Fruit fly (Drosophila melanogaster) whole organism, embryonic: ENCODE results near the gene CG13842.

ENCODE experiments used
- ATbp ChIP-seq: fragments of 200-800 bp; sonication (Bioruptor generic); optimal IDR thresholded peaks from 2 replicates; lab custom pipeline; 2017; ENCODE audit warnings: missing biosample characterization, mild to moderate bottlenecking, missing genetic modification characterization, missing genetic modification reagents
- Bteb2 ChIP-seq: fragments of 200-800 bp; sonication (Bioruptor generic); optimal IDR thresholded peaks from 2 replicates; lab custom pipeline; 2016; ENCODE audit warnings: missing biosample characterization, missing genetic modification characterization
- CG10543 ChIP-seq: fragments of 200-800 bp; sonication (Bioruptor generic); optimal IDR thresholded peaks from 3 replicates; lab custom pipeline; 2017; ENCODE audit warnings: missing biosample characterization, mild to moderate bottlenecking, missing genetic modification characterization, moderate library complexity
- CG10959 ChIP-seq: fragments of 200-800 bp; sonication (Bioruptor generic); IDR thresholded peaks from 2 replicates; pipeline ENCODE4 v1.3.6; 2022; ENCODE audit warnings: missing biosample characterization, missing genetic modification characterization
- CG12942 ChIP-seq: fragments of 200-800 bp; sonication (Bioruptor generic); optimal IDR thresholded peaks from 3 replicates; lab custom pipeline; 2016; ENCODE audit warnings: missing biosample characterization, missing genetic modification characterization
- CG13424 ChIP-seq: fragments of 200-800 bp; sonication (Bioruptor generic); optimal IDR thresholded peaks from 2 replicates; lab custom pipeline; 2019; ENCODE audit warnings: missing biosample characterization, mild to moderate bottlenecking, missing genetic modification characterization, moderate library complexity
- CG15073 ChIP-seq: fragments of 200-800 bp; sonication (Bioruptor generic); optimal IDR thresholded peaks from 2 replicates; lab custom pipeline; 2016; ENCODE audit warnings: missing biosample characterization, missing genetic modification characterization
- CG15696 ChIP-seq: fragments of 200-800 bp; sonication (Bioruptor generic); optimal IDR thresholded peaks from 2 replicates; lab custom pipeline; 2019; ENCODE audit warnings: missing biosample characterization, mild to moderate bottlenecking, missing genetic modification characterization, moderate library complexity
- CG1647 ChIP-seq: fragments of 200-800 bp; sonication (Bioruptor generic); optimal IDR thresholded peaks from 3 replicates; lab custom pipeline; 2016; ENCODE audit warnings: missing biosample characterization, missing genetic modification characterization
- CG18599 ChIP-seq: fragments of 200-800 bp; sonication (Bioruptor generic); optimal IDR thresholded peaks from 3 replicates; lab custom pipeline; 2017; ENCODE audit warnings: missing biosample characterization, missing genetic modification characterization, mild to moderate bottlenecking, moderate library complexity, missing genetic modification reagents
- CG3065 ChIP-seq: fragments of 200-800 bp; sonication (Bioruptor generic); optimal IDR thresholded peaks from 2 replicates; lab custom pipeline; 2016; ENCODE audit warnings: missing biosample characterization, missing genetic modification characterization
- CG31441 ChIP-seq: fragments of 200-800 bp; sonication (Bioruptor generic); IDR thresholded peaks from 2 replicates; pipeline ENCODE4 v1.3.6; 2022; ENCODE audit warnings: missing biosample characterization, missing genetic modification characterization
- CG6175 ChIP-seq: fragments of 200-800 bp; sonication (Bioruptor generic); IDR thresholded peaks from 3 replicates; pipeline ENCODE4 v1.3.6; 2022; ENCODE audit warnings: missing biosample characterization, missing genetic modification characterization
- CG7357 ChIP-seq: fragments of 200-800 bp; sonication (Bioruptor generic); IDR thresholded peaks from 3 replicates; pipeline ENCODE4 v1.3.6; 2022; ENCODE audit warnings: missing biosample characterization, missing genetic modification characterization
- CG7928 ChIP-seq: fragments of 200-800 bp; sonication (Bioruptor generic); optimal IDR thresholded peaks from 2 replicates; lab custom pipeline; 2017; ENCODE audit warnings: missing biosample characterization, mild to moderate bottlenecking, missing genetic modification characterization
- CG7987 ChIP-seq: fragments of 200-800 bp; sonication (Bioruptor generic); optimal IDR thresholded peaks from 2 replicates; lab custom pipeline; 2018; ENCODE audit warnings: missing biosample characterization, mild to moderate bottlenecking, missing genetic modification characterization, moderate library complexity
- Dip3 ChIP-seq: fragments of 200-800 bp; sonication (Bioruptor generic); optimal IDR thresholded peaks from 3 replicates; lab custom pipeline; 2016; ENCODE audit warnings: missing biosample characterization, missing genetic modification characterization
- Drgx ChIP-seq: fragments of 200-800 bp; sonication (Bioruptor generic); IDR thresholded peaks from 2 replicates; pipeline ENCODE4 v1.3.6; 2022; ENCODE audit warnings: missing biosample characterization, missing genetic modification characterization
- Elba2 ChIP-seq: fragments of 200-800 bp; sonication (Bioruptor generic); optimal IDR thresholded peaks from 3 replicates; lab custom pipeline; 2016; ENCODE audit warnings: missing biosample characterization, missing genetic modification characterization
- Gsc ChIP-seq: fragments of 200-800 bp; sonication (Bioruptor generic); IDR thresholded peaks from 2 replicates; pipeline ENCODE4 v1.3.6; 2022; ENCODE audit warnings: missing biosample characterization, missing genetic modification characterization
- HLH4C ChIP-seq: fragments of 200-800 bp; sonication (Bioruptor generic); IDR thresholded peaks from 3 replicates; pipeline ENCODE4 v1.3.6; 2022; ENCODE audit warnings: missing biosample characterization, missing genetic modification characterization; ENCODE audit not compliant: partially characterized antibody
- HmgZ ChIP-seq: fragments of 200-800 bp; sonication (Bioruptor generic); optimal IDR thresholded peaks from 2 replicates; lab custom pipeline; 2018; ENCODE audit warnings: missing biosample characterization, mild to moderate bottlenecking, missing genetic modification characterization
- Jarid2 ChIP-seq: fragments of 200-800 bp; sonication (Bioruptor generic); optimal IDR thresholded peaks from 3 replicates; lab custom pipeline; 2017; ENCODE audit warnings: mild to moderate bottlenecking, missing biosample characterization, missing genetic modification reagents, missing genetic modification characterization
- Meics ChIP-seq: fragments of 200-800 bp; sonication (Bioruptor generic); optimal IDR thresholded peaks from 2 replicates; lab custom pipeline; 2017; ENCODE audit warnings: missing biosample characterization, mild to moderate bottlenecking, missing genetic modification characterization
- Nf-YA ChIP-seq: fragments of 200-800 bp; sonication (Bioruptor generic); IDR thresholded peaks from 2 replicates; pipeline ENCODE4 v1.3.6; 2022; ENCODE audit warnings: missing biosample characterization, missing genetic modification characterization
- NfI ChIP-seq: fragments of 200-800 bp; sonication (Bioruptor generic); optimal IDR thresholded peaks from 3 replicates; lab custom pipeline; 2018; ENCODE audit warnings: missing biosample characterization, mild to moderate bottlenecking, missing genetic modification characterization, moderate library complexity
- Ravus ChIP-seq: fragments of 200-800 bp; sonication (Bioruptor generic); IDR thresholded peaks from 2 replicates; pipeline ENCODE4 v1.3.6; 2022; ENCODE audit warnings: missing biosample characterization, missing genetic modification characterization
- Xrp1 ChIP-seq: fragments of 200-800 bp; sonication (Bioruptor generic); IDR thresholded peaks from 2 replicates; pipeline ENCODE4 v1.3.6; 2022; ENCODE audit warnings: missing biosample characterization, missing genetic modification characterization
- ara ChIP-seq: fragments of 200-800 bp; sonication (Bioruptor generic); IDR thresholded peaks from 2 replicates; pipeline ENCODE4 v1.3.6; 2022; ENCODE audit warnings: missing biosample characterization, missing genetic modification characterization
- az2 ChIP-seq: fragments of 200-800 bp; sonication (Bioruptor generic); optimal IDR thresholded peaks from 3 replicates; lab custom pipeline; 2016; ENCODE audit warnings: missing biosample characterization, missing genetic modification characterization
- caup ChIP-seq: fragments of 200-800 bp; sonication (Bioruptor generic); optimal IDR thresholded peaks from 3 replicates; lab custom pipeline; 2017; ENCODE audit warnings: missing biosample characterization, mild to moderate bottlenecking, missing genetic modification characterization, moderate library complexity; ENCODE audit not compliant: severe bottlenecking
- cwo ChIP-seq: fragments of 200-800 bp; sonication (Bioruptor generic); optimal IDR thresholded peaks from 3 replicates; lab custom pipeline; 2017; ENCODE audit warnings: missing biosample characterization, missing genetic modification characterization, mild to moderate bottlenecking, moderate library complexity, missing genetic modification reagents
- dm ChIP-seq: fragments of 200-800 bp; sonication (Bioruptor generic); optimal IDR thresholded peaks from 3 replicates; lab custom pipeline; 2016; ENCODE audit warnings: missing biosample characterization, missing genetic modification characterization
- emc ChIP-seq: fragments of 200-800 bp; sonication (Bioruptor generic); optimal IDR thresholded peaks from 2 replicates; lab custom pipeline; 2016; ENCODE audit warnings: missing biosample characterization, missing genetic modification characterization
- en ChIP-seq: fragments of 200-800 bp; sonication (Bioruptor generic); optimal IDR thresholded peaks from 2 replicates; lab custom pipeline; 2016; ENCODE audit warnings: missing biosample characterization, missing genetic modification characterization
- fru ChIP-seq: fragments of >200 bp; optimal IDR thresholded peaks from 2 replicates; lab custom pipeline; 2017
- fu2 ChIP-seq: fragments of 200-800 bp; sonication (Bioruptor generic); optimal IDR thresholded peaks from 2 replicates; lab custom pipeline; 2016; ENCODE audit warnings: missing biosample characterization, missing genetic modification characterization
- gfzf ChIP-seq: fragments of 200-800 bp; sonication (Bioruptor generic); optimal IDR thresholded peaks from 2 replicates; lab custom pipeline; 2016; ENCODE audit warnings: missing biosample characterization, mild to moderate bottlenecking, missing genetic modification characterization, moderate library complexity
- gsb-n ChIP-seq: fragments of 200-800 bp; sonication (Bioruptor generic); optimal IDR thresholded peaks from 3 replicates; lab custom pipeline; 2018; ENCODE audit warnings: missing biosample characterization, mild to moderate bottlenecking, missing genetic modification characterization
- hth ChIP-seq: fragments of >200 bp; optimal IDR thresholded peaks from 2 replicates; lab custom pipeline; 2017; ENCODE audit warnings: inconsistent platforms
- jumu ChIP-seq: fragments of 200-800 bp; sonication (Bioruptor generic); optimal IDR thresholded peaks from 3 replicates; lab custom pipeline; 2016; ENCODE audit warnings: missing biosample characterization, missing genetic modification characterization
- nerfin-1 ChIP-seq: fragments of 200-800 bp; sonication (Bioruptor generic); optimal IDR thresholded peaks from 3 replicates; lab custom pipeline; 2019; ENCODE audit warnings: missing biosample characterization, mild to moderate bottlenecking, missing genetic modification characterization, moderate library complexity
- nmo ChIP-seq: fragments of 200-800 bp; sonication (Bioruptor generic); optimal IDR thresholded peaks from 2 replicates; lab custom pipeline; 2018; ENCODE audit warnings: missing biosample characterization, mild to moderate bottlenecking, missing genetic modification characterization, moderate library complexity
- pan ChIP-seq, 4 experiments: fragments of >200 bp in 3 of 4; fragments of 200-800 bp in 1 of 4; sonication (Bioruptor generic) in 1 of 4; optimal IDR thresholded peaks in 3 of 4; IDR thresholded peaks in 1 of 4; 2 replicates each; pipeline versions ENCODE4 v1.3.6 to Lab custom; 2017 to 2022; ENCODE audit warnings: missing biosample characterization in 2 of 4, missing genetic modification characterization in 2 of 4, mixed read lengths in 1 of 4
- peb ChIP-seq: fragments of 200-800 bp; sonication (Bioruptor generic); IDR thresholded peaks from 2 replicates; pipeline ENCODE4 v1.3.6; 2022; ENCODE audit warnings: missing biosample characterization, missing genetic modification characterization
- slp2 ChIP-seq: fragments of 200-800 bp; sonication (Bioruptor generic); optimal IDR thresholded peaks from 2 replicates; lab custom pipeline; 2016; ENCODE audit warnings: missing biosample characterization, missing genetic modification characterization
- so ChIP-seq: fragments of 200-800 bp; sonication (Bioruptor generic); IDR thresholded peaks from 3 replicates; pipeline ENCODE4 v1.3.6; 2022; ENCODE audit warnings: missing biosample characterization, missing genetic modification characterization
- trem ChIP-seq: fragments of 200-800 bp; optimal IDR thresholded peaks from 3 replicates; lab custom pipeline; 2019; ENCODE audit warnings: missing biosample characterization, mild to moderate bottlenecking, missing genetic modification characterization, moderate library complexity
- wdn ChIP-seq: fragments of 200-800 bp; sonication (Bioruptor generic); IDR thresholded peaks from 2 replicates; pipeline ENCODE4 v1.3.6; 2022; ENCODE audit warnings: missing biosample characterization, missing genetic modification characterization
- yki ChIP-seq: fragments of >200 bp; optimal IDR thresholded peaks from 3 replicates; lab custom pipeline; 2018
- zen ChIP-seq: fragments of 200-800 bp; sonication (Bioruptor generic); optimal IDR thresholded peaks from 3 replicates; lab custom pipeline; 2018; ENCODE audit warnings: missing biosample characterization, mild to moderate bottlenecking, missing genetic modification characterization, moderate library complexity

Gene CG13842

dm6 chr3R:22673528-22673959, 33.5 kb downstream of the CG13842 start (continued):
- TF ChIP-seq gsb-n (tag; lab: Kevin White, UChicago) (peak; percentile 79), CG3065 (GFP tag; lab: Kevin White, UChicago) (no peak), hth (lab: Kevin White, UChicago) (no peak), az2 (GFP tag; lab: Kevin White, UChicago) (peak; percentile 77), dm (GFP tag; lab: Kevin White, UChicago) (peak; percentile 54), trem (tag; lab: Kevin White, UChicago) (peak; percentile 85), Xrp1 (GFP tag; lab: Robert Waterston, UW) (peak; percentile 81), yki (lab: Kevin White, UChicago) (peak; percentile 87), CG18599 (peak; percentile 72), pan (optimal IDR thresholded peaks at IDR 0.05; lab: Kevin White, UChicago) (no peak), pan (GFP tag; optimal IDR thresholded peaks at IDR 0.05 in 1 of 2, IDR thresholded peaks at IDR 0.05 in 1 of 2) (peak in 1 of 2 experiments; percentile 43), CG10959 (GFP tag; lab: Robert Waterston, UW) (peak; percentile 64), HmgZ (tag; lab: Kevin White, UChicago) (peak; percentile 51), CG7928 (no peak), cwo (GFP tag; lab: Kevin White, UChicago) (peak; percentile 55), ara (GFP tag; lab: Robert Waterston, UW) (0 out of 2 replicates have a peak, but pooled peaks have one; percentile 23), zen (tag; lab: Kevin White, UChicago) (peak; percentile 95), caup (GFP tag; lab: Kevin White, UChicago) (peak; percentile 57), ATbp (GFP tag; lab: Kevin White, UChicago) (no peak), Jarid2 (GFP tag; lab: Kevin White, UChicago) (peak; percentile 5), CG15696 (tag; lab: Kevin White, UChicago) (peak; percentile 96), CG13424 (tag; lab: Kevin White, UChicago) (peak; percentile 64), HLH4C (GFP tag; lab: Robert Waterston, UW) (no peak), CG10543 (no peak), NfI (peak; percentile 32), CG7357 (GFP tag; lab: Robert Waterston, UW) (no peak; the same call in 2 of the 3 replicates), Drgx (GFP tag; lab: Robert Waterston, UW) (no peak), en (GFP tag; lab: Kevin White, UChicago) (peak; percentile 64), so (GFP tag; lab: Robert Waterston, UW) (no peak), nerfin-1 (tag; lab: Kevin White, UChicago) (peak; percentile 55), CG31441 (GFP tag; lab: Robert Waterston, UW) (peak; percentile 81), peb (GFP tag; lab: Robert Waterston, UW) (peak; percentile 22; the same call in 1 of the 2 replicates), Nf-YA (no peak), Gsc (GFP tag; lab: Robert Waterston, UW) (no peak), Meics (peak; percentile 40), slp2 (peak; percentile 50), gfzf (GFP tag; lab: Kevin White, UChicago) (no peak), fu2 (GFP tag; lab: Kevin White, UChicago) (peak; percentile 39), CG12942 (GFP tag; lab: Kevin White, UChicago) (peak; percentile 54), CG7987 (no peak), jumu (GFP tag; lab: Kevin White, UChicago) (peak; percentile 66), CG15073 (peak; percentile 11), emc (GFP tag; lab: Kevin White, UChicago) (no peak), CG6175 (GFP tag; lab: Robert Waterston, UW) (no peak), wdn (GFP tag; lab: Robert Waterston, UW) (no peak), Bteb2 (GFP tag; lab: Kevin White, UChicago) (peak; percentile 30), Elba2 (GFP tag; lab: Kevin White, UChicago) (peak; percentile 80), CG1647 (GFP tag; lab: Kevin White, UChicago) (peak; percentile 41), Ravus (no peak), Dip3 (GFP tag; lab: Kevin White, UChicago) (no peak), nmo (GFP tag; lab: Kevin White, UChicago) (peak; percentile 84), fru (lab: Kevin White, UChicago) (no peak)
